Fruit fly (Drosophila melanogaster): ENCODE measurements around the gene CG13010.
A peak's percentile ranks its signal among the peaks of the same experiment; 100 is the strongest.

Gene CG13010

DNA sequence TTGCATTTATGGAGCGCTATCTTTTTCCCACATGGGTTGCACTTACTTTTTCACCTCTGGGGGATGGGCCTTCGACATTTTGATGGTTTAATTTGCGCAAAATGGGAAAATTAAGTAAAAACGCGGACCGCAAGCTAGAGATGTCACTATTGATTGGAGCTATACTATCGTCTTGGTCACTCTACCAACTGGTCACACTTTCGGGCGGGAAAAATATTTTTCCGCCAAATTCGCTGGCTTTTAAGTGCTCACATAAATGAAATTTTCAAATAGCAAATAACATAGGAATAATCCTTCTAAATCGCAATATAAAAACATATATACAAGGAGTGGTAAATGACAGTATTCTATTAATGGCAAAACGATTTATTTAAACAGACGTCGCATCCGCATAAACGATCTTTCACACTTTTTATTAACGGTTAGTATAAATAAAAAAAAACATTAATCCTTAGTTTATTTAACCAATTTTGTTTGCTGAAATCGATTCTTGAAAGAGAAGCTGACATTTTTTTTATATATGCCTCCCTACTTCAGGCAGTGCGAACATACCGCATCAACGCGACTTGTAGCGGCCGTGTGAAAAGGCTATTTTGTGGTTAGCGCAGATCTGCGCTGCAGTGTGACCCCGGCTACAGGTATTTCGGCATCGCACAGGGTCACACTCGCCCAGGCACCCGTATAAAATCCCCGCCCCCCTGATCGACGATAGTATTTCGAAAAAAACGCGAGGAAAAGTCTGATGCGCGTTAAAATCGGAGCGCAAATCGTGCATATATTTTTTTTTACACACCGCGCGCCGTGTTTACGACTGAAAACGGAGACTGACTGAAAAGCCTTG is 38.3 kb downstream of the CG13010 start, which contains the start of the genes SNRPG and mthl1 (continued):
- TF ChIP-seq ken (GFP tag; IDR thresholded peaks at IDR 0.05) (peak; percentile 93), ftz-f1 (GFP tag; optimal IDR thresholded peaks at IDR 0.05) (no peak), CG9215 (GFP tag; IDR thresholded peaks at IDR 0.05) (peak; percentile 91), gt (GFP tag; IDR thresholded peaks at IDR 0.05) (peak; percentile 78), E2f2 (GFP tag; IDR thresholded peaks at IDR 0.05) (peak; percentile 69), Side (GFP tag; optimal IDR thresholded peaks at IDR 0.05) (peak; percentile 49), CG10959 (GFP tag; IDR thresholded peaks at IDR 0.05) (peak; percentile 77)

DNA sequence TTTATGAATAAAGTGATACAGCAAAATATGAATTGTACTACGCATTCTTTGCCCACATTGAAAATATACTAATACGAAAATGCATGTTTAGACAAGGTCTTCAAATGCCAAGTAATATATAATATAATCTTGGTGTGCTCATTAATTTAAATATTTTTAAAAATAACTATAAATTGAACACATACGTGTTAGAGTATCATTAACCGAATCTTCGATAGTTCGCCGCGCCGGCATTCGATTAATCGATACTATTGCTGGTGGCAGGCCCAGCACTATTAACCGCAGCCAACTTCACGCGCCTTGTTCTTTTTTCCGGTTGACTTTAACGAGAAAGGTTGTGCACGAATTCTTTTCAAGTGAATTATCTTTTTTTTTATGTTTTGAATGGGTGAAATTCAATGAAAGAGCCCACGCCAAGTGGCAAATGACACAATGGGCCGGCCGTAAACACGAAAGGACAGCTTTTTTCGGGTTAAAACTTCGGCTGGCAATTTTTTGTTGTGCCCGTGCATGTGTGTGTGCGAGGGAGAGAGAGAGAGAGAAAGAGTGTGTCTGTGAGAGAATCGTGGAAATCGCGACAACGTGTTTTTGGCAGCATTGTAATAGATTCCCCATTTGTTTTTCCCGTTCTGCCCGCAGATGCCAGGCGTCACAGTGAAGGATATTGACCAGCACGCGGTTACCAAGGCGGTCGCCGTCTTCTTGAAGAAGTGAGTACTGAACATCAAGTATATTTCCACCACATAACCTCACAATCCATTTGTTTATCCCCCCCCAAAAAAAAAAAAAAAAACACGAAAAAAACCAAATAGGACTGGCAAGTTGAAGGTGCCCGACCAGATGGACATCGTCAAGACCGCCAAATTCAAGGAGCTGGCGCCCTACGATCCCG is 40.9 kb downstream of the CG13010 start, which contains the start of gene RpS19a:
Gene RpS19a, plus strand, starts transcription at position 301 of the 892 bp plus-strand sequence.
- peak; percentile 88 for TF ChIP-seq CG6813 (GFP tag; optimal IDR thresholded peaks at IDR 0.05)
- peak; percentile 65 for TF ChIP-seq CG4854 (GFP tag; optimal IDR thresholded peaks at IDR 0.05)
- peak; percentile 85 for TF ChIP-seq CG4328 (GFP tag; optimal IDR thresholded peaks at IDR 0.05)
- no peak; the same call in 1 of the 2 replicates for TF ChIP-seq ssp (GFP tag; IDR thresholded peaks at IDR 0.05)
- TF ChIP-seq yki (optimal IDR thresholded peaks at IDR 0.05), result no peak
- peak; percentile 53 for TF ChIP-seq CG13424 (tag; optimal IDR thresholded peaks at IDR 0.05)
- TF ChIP-seq CG17568 (GFP tag; optimal IDR thresholded peaks at IDR 0.05), result peak; percentile 92
- peak; percentile 78 for TF ChIP-seq sug (tag; optimal IDR thresholded peaks at IDR 0.05)
- TF ChIP-seq Nf-YB (GFP tag; optimal IDR thresholded peaks at IDR 0.05), result peak; percentile 55
- TF ChIP-seq tll (GFP tag; optimal IDR thresholded peaks at IDR 0.05), result peak in 1 of 2 experiments; percentile 85
- TF ChIP-seq bcd (GFP tag; optimal IDR thresholded peaks at IDR 0.05), result peak; percentile 82
- peak; percentile 29; the same call in 1 of the 3 replicates for TF ChIP-seq CG7963 (GFP tag; IDR thresholded peaks at IDR 0.05; ENCODE audit: partially characterized antibody)
- TF ChIP-seq CTCF (GFP tag; optimal IDR thresholded peaks at IDR 0.05), result peak; percentile 77
- peak; percentile 40 for TF ChIP-seq HmgD (GFP tag; optimal IDR thresholded peaks at IDR 0.05)
- peak; percentile 97 for TF ChIP-seq HLHmδ (GFP tag; optimal IDR thresholded peaks at IDR 0.05)
- no peak for TF ChIP-seq jing (GFP tag; optimal IDR thresholded peaks at IDR 0.05)
- TF ChIP-seq Doc3 (GFP tag; IDR thresholded peaks at IDR 0.05; ENCODE audit: partially characterized antibody), result no peak
- peak; percentile 79 for TF ChIP-seq CG18599 (GFP tag; optimal IDR thresholded peaks at IDR 0.05)
- TF ChIP-seq tgo (GFP tag; IDR thresholded peaks at IDR 0.05), result peak; percentile 51; the same call in 2 of the 3 replicates
- TF ChIP-seq eve (GFP tag; optimal IDR thresholded peaks at IDR 0.05), result no peak
- peak; percentile 39 for TF ChIP-seq CG18764 (GFP tag; optimal IDR thresholded peaks at IDR 0.05)
- TF ChIP-seq Abd-B (GFP tag; optimal IDR thresholded peaks at IDR 0.05), result peak; percentile 16
- TF ChIP-seq Atf6 (GFP tag; IDR thresholded peaks at IDR 0.05), result peak; percentile 69
- peak; percentile 50 for TF ChIP-seq CG30403 (GFP tag; optimal IDR thresholded peaks at IDR 0.05)
- peak; percentile 87 for TF ChIP-seq Rfx (GFP tag; IDR thresholded peaks at IDR 0.05)
- no peak; the same call in 1 of the 2 replicates for TF ChIP-seq MBD-R2 (GFP tag; IDR thresholded peaks at IDR 0.05)
- peak; percentile 21 for TF ChIP-seq Ssrp (tag; optimal IDR thresholded peaks at IDR 0.05)
- TF ChIP-seq scrt (GFP tag; optimal IDR thresholded peaks at IDR 0.05), result peak; percentile 77
- TF ChIP-seq Lpt (GFP tag; optimal IDR thresholded peaks at IDR 0.05), result no peak
- no peak for TF ChIP-seq CG4404 (GFP tag; IDR thresholded peaks at IDR 0.05)
- TF ChIP-seq Trl (optimal IDR thresholded peaks at IDR 0.05), result peak in 1 of 2 experiments; percentile 56
- TF ChIP-seq Trl (GFP tag; optimal IDR thresholded peaks at IDR 0.05), result peak; percentile 58
- peak; percentile 63 for TF ChIP-seq CG12299 (tag; optimal IDR thresholded peaks at IDR 0.05)
- TF ChIP-seq jigr1 (GFP tag; IDR thresholded peaks at IDR 0.05), result no peak
- peak; percentile 78 for TF ChIP-seq salm (tag; optimal IDR thresholded peaks at IDR 0.05)
- TF ChIP-seq BtbVII (GFP tag; optimal IDR thresholded peaks at IDR 0.05), result peak; percentile 88
- TF ChIP-seq Kr (GFP tag; optimal IDR thresholded peaks at IDR 0.05), result peak; percentile 66
- no peak for TF ChIP-seq jumu (GFP tag; optimal IDR thresholded peaks at IDR 0.05)
- TF ChIP-seq prd (optimal IDR thresholded peaks at IDR 0.05), result no peak
- peak; percentile 47; the same call in 2 of the 3 replicates for TF ChIP-seq prd (GFP tag; IDR thresholded peaks at IDR 0.05)

All from whole organism, embryonic.